Worm (Caenorhabditis elegans) whole organism, mixed stage, embryonic: ENCODE measurements around the gene inft-2.

Experiments used
- M03D4.4 ChIP-seq: sonication (generic microtip); optimal IDR thresholded peaks from 2 replicates; lab custom pipeline; 2017; ENCODE audit warnings: mild to moderate bottlenecking, missing genetic modification characterization, missing compliant biosample characterization
- blmp-1 ChIP-seq: fragments of 150-350 bp; optimal IDR thresholded peaks from 2 replicates; lab custom pipeline; 2014; ENCODE audit warnings: missing biosample characterization, missing genetic modification characterization
- elt-1 ChIP-seq: sonication (generic microtip); optimal IDR thresholded peaks from 2 replicates; lab custom pipeline; 2017; ENCODE audit warnings: missing genetic modification characterization, mild to moderate bottlenecking, missing compliant biosample characterization, antibody characterized with exemption, moderate library complexity, borderline replicate concordance; ENCODE audit not compliant: insufficient read depth
- elt-3 ChIP-seq: fragments of 150-350 bp; optimal IDR thresholded peaks from 2 replicates; lab custom pipeline; 2014; ENCODE audit warnings: missing biosample characterization, missing genetic modification characterization
- flh-1 ChIP-seq: fragments of 200-800 bp; sonication (Bioruptor generic); optimal IDR thresholded peaks from 2 replicates; lab custom pipeline; 2018; ENCODE audit warnings: mild to moderate bottlenecking, missing genetic modification characterization, moderate library complexity, missing compliant biosample characterization
- lsy-2 ChIP-seq: fragments of 150-350 bp; optimal IDR thresholded peaks from 2 replicates; lab custom pipeline; 2014; ENCODE audit warnings: missing biosample characterization, missing genetic modification characterization
- mab-5 ChIP-seq: fragments of 150-350 bp; optimal IDR thresholded peaks from 2 replicates; lab custom pipeline; 2014; ENCODE audit warnings: missing biosample characterization, missing genetic modification characterization
- nhr-237 ChIP-seq: fragments of 150-350 bp; optimal IDR thresholded peaks from 2 replicates; lab custom pipeline; 2014; ENCODE audit warnings: missing biosample characterization, missing genetic modification characterization
- nhr-76 ChIP-seq: sonication (generic microtip); optimal IDR thresholded peaks from 2 replicates; lab custom pipeline; 2017; ENCODE audit warnings: missing biosample characterization, missing genetic modification characterization
- pha-4 ChIP-seq: fragments of 150-350 bp; optimal IDR thresholded peaks from 2 replicates; lab custom pipeline; 2018; ENCODE audit warnings: missing biosample characterization, missing genetic modification reagents, missing genetic modification characterization
- snpc-4 ChIP-seq: fragments of 150-350 bp; optimal IDR thresholded peaks from 2 replicates; lab custom pipeline; 2014; ENCODE audit warnings: missing biosample characterization, missing genetic modification characterization
- unc-39 ChIP-seq: fragments of 150-350 bp; optimal IDR thresholded peaks from 2 replicates; lab custom pipeline; 2014; ENCODE audit warnings: missing biosample characterization, missing genetic modification characterization
- unc-62 ChIP-seq: fragments of 150-350 bp; optimal IDR thresholded peaks from 2 replicates; lab custom pipeline; 2014; ENCODE audit warnings: missing biosample characterization, missing genetic modification reagents, missing genetic modification characterization
- ztf-11 ChIP-seq: fragments of 150-350 bp; optimal IDR thresholded peaks from 2 replicates; lab custom pipeline; 2014; ENCODE audit warnings: missing biosample characterization, missing genetic modification characterization

DNA sequence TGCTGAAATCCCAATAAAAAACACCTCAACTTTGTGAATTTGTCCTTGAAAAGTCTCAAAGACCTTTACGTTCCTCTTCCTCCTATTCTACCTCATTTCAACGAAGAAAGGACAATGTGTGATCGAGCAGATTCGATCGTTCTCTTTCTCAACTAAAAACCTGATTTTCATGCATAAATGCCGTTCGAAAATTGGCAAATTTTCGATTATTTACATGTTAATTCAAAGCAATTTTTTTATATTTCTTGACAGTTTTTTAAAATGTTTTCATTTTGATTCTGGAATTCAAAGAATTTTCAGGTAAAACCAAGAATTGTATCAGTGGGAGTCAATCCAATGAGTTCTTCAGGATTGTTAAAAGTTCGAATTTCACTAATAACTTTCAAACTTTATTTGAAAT lies 33.6 kb upstream of the inft-2 start, which contains the start of gene lin-46:
- TF ChIP-seq nhr-76 (tag; lab: Kevin White, UChicago) (no peak), lsy-2 (tag; lab: Kevin White, UChicago) (no peak), pha-4 (tag; lab: Kevin White, UChicago) (no peak), blmp-1 (no peak), flh-1 (GFP tag; lab: Kevin White, UChicago) (no peak), unc-62 (GFP tag; lab: Kevin White, UChicago) (no peak), snpc-4 (tag; lab: Kevin White, UChicago) (no peak), elt-3 (no peak), unc-39 (tag; lab: Kevin White, UChicago) (no peak), elt-1 (tag; lab: Kevin White, UChicago) (no peak), mab-5 (tag; lab: Kevin White, UChicago) (no peak), ztf-11 (tag; lab: Kevin White, UChicago) (no peak), M03D4.4 (tag; lab: Kevin White, UChicago) (no peak), nhr-237 (tag; lab: Kevin White, UChicago) (no peak)
